Worm (Caenorhabditis elegans): ENCODE measurements around the gene Y39H10B.3.

ce11 chrV:3673080-3673479 lies 2.5 kb downstream of the Y39H10B.3 start, which contains the start of gene pals-33:
- TF ChIP-seq ceh-36 (tag; optimal IDR thresholded peaks at IDR 0.05) (no peak), ama-1 (optimal IDR thresholded peaks at IDR 0.05) (no peak), tbx-37 (GFP tag; conservative IDR thresholded peaks at IDR 0.05) (no peak), hmg-4 (GFP tag; optimal IDR thresholded peaks at IDR 0.05) (no peak), pes-1 (GFP tag; IDR thresholded peaks at IDR 0.05) (no peak), sea-1 (GFP tag; conservative IDR thresholded peaks at IDR 0.05) (no peak), aly-1 (tag; optimal IDR thresholded peaks at IDR 0.05) (no peak), B0310.2 (tag; optimal IDR thresholded peaks at IDR 0.05) (no peak), tbx-11 (GFP tag; IDR thresholded peaks at IDR 0.05) (no peak), hmbx-1 (tag; optimal IDR thresholded peaks at IDR 0.05) (no peak), scrt-1 (GFP tag; IDR thresholded peaks at IDR 0.05) (no peak), ceh-13 (GFP tag; optimal IDR thresholded peaks at IDR 0.05) (no peak), tra-4 (tag; optimal IDR thresholded peaks at IDR 0.05) (no peak)
